Fruit fly (Drosophila melanogaster): ENCODE measurements around the gene Ada2b.

Ada2b gene

dm6 chr3R:8243720-8244119 lies 3.4 kb upstream of the Ada2b start, which contains the start of the genes CG9636, CG18749 and CG33722 (continued):
- TF ChIP-seq CG4328 (GFP tag; optimal IDR thresholded peaks at IDR 0.05) (peak; percentile 7), CG15696 (tag; optimal IDR thresholded peaks at IDR 0.05) (peak; percentile 53), dati (GFP tag; IDR thresholded peaks at IDR 0.05) (no peak), CG17568 (GFP tag; optimal IDR thresholded peaks at IDR 0.05) (peak; percentile 59), CG16813 (GFP tag; IDR thresholded peaks at IDR 0.05; ENCODE audit: partially characterized antibody) (peak; percentile 96), CG4707 (GFP tag; optimal IDR thresholded peaks at IDR 0.05) (no peak), hkb (optimal IDR thresholded peaks at IDR 0.05) (no peak), hkb (GFP tag; IDR thresholded peaks at IDR 0.05) (peak; percentile 77), exex (tag; optimal IDR thresholded peaks at IDR 0.05) (peak; percentile 54), Elba2 (GFP tag; optimal IDR thresholded peaks at IDR 0.05) (peak; percentile 42), zen2 (GFP tag; IDR thresholded peaks at IDR 0.05; ENCODE audit: partially characterized antibody) (peak; percentile 92), sisA (GFP tag; IDR thresholded peaks at IDR 0.05) (peak; percentile 61), CG12299 (tag; optimal IDR thresholded peaks at IDR 0.05) (peak; percentile 60), CG1832 (GFP tag; optimal IDR thresholded peaks at IDR 0.05) (no peak), tgo (GFP tag; IDR thresholded peaks at IDR 0.05) (peak; percentile 68), Trl (optimal IDR thresholded peaks at IDR 0.05) (no peak), Trl (GFP tag; optimal IDR thresholded peaks at IDR 0.05) (peak; percentile 48), CG6683 (GFP tag; optimal IDR thresholded peaks at IDR 0.05) (peak; percentile 44), CG32532 (GFP tag; IDR thresholded peaks at IDR 0.05) (peak; percentile 77), CG2712 (tag; optimal IDR thresholded peaks at IDR 0.05) (peak; percentile 84), CG13287 (GFP tag; IDR thresholded peaks at IDR 0.05; ENCODE audit: partially characterized antibody) (peak; percentile 99), Dbx (GFP tag; IDR thresholded peaks at IDR 0.05) (peak; percentile 75; the same call in 2 of the 3 replicates), Mes4 (GFP tag; optimal IDR thresholded peaks at IDR 0.05) (no peak), CG7786 (GFP tag; optimal IDR thresholded peaks at IDR 0.05) (no peak), chif (GFP tag; optimal IDR thresholded peaks at IDR 0.05) (peak in 1 of 2 experiments; percentile 38), inv (GFP tag; IDR thresholded peaks at IDR 0.05; ENCODE audit: partially characterized antibody) (peak; percentile 92), Fer3 (tag; optimal IDR thresholded peaks at IDR 0.05) (peak; percentile 56), CG2120 (GFP tag; optimal IDR thresholded peaks at IDR 0.05) (peak; percentile 79), Doc3 (GFP tag; IDR thresholded peaks at IDR 0.05; ENCODE audit: partially characterized antibody) (peak; percentile 98), Taf1 (GFP tag; IDR thresholded peaks at IDR 0.05) (no peak), CG12104 (GFP tag; optimal IDR thresholded peaks at IDR 0.05) (peak; percentile 50), CG32767 (GFP tag; IDR thresholded peaks at IDR 0.05) (no peak), nau (GFP tag; optimal IDR thresholded peaks at IDR 0.05) (peak; percentile 50), CG3847 (GFP tag; IDR thresholded peaks at IDR 0.05) (peak; percentile 63), CG18619 (GFP tag; optimal IDR thresholded peaks at IDR 0.05) (peak; percentile 46), Fer2 (tag; optimal IDR thresholded peaks at IDR 0.05) (peak; percentile 35), Hr51 (GFP tag; optimal IDR thresholded peaks at IDR 0.05) (peak; percentile 67 to 80), zf30C (GFP tag; optimal IDR thresholded peaks at IDR 0.05) (no peak), CG7556 (GFP tag; optimal IDR thresholded peaks at IDR 0.05) (peak; percentile 68), CG17328 (GFP tag; IDR thresholded peaks at IDR 0.05) (peak; percentile 58; the same call in 1 of the 2 replicates), luna (GFP tag; optimal IDR thresholded peaks at IDR 0.05) (no peak), CG9215 (GFP tag; IDR thresholded peaks at IDR 0.05) (0 out of 2 replicates have a peak, but pooled peaks have one; percentile 20), nom (GFP tag; optimal IDR thresholded peaks at IDR 0.05) (peak; percentile 33), slou (GFP tag; optimal IDR thresholded peaks at IDR 0.05) (peak; percentile 27), Pdp1 (GFP tag; optimal IDR thresholded peaks at IDR 0.05) (peak; percentile 22 to 24), Dp (GFP tag; optimal IDR thresholded peaks at IDR 0.05) (peak; percentile 48), al (GFP tag; IDR thresholded peaks at IDR 0.05) (peak; percentile 48; the same call in 1 of the 2 replicates), sob (GFP tag; IDR thresholded peaks at IDR 0.05) (peak; percentile 76), CG11504 (tag; optimal IDR thresholded peaks at IDR 0.05) (peak; percentile 75), gem (tag; optimal IDR thresholded peaks at IDR 0.05) (peak; percentile 85)

Data from whole organism, embryonic.